Worm (Caenorhabditis elegans) whole organism, late embryonic: ENCODE results near the gene H04M03.11.

Experiments
- C08G9.2 ChIP-seq: sonication (generic microtip); optimal IDR thresholded peaks from 2 replicates; lab custom pipeline; 2016; ENCODE audit warnings: mild to moderate bottlenecking, missing genetic modification characterization, moderate library complexity, missing compliant biosample characterization
- F13H6.1 ChIP-seq: sonication (generic microtip); optimal IDR thresholded peaks from 2 replicates; lab custom pipeline; 2016; ENCODE audit warnings: missing genetic modification characterization, missing compliant biosample characterization
- K09A11.1 ChIP-seq: sonication (generic microtip); optimal IDR thresholded peaks from 2 replicates; lab custom pipeline; 2017; ENCODE audit warnings: antibody characterized with exemption, mild to moderate bottlenecking, missing genetic modification characterization, missing compliant biosample characterization; ENCODE audit not compliant: insufficient read depth
- T23F11.4 ChIP-seq: fragments of 200-800 bp; sonication (Bioruptor generic); optimal IDR thresholded peaks from 2 replicates; lab custom pipeline; 2018; ENCODE audit warnings: mild to moderate bottlenecking, missing genetic modification characterization, missing compliant biosample characterization
- ama-1 ChIP-seq: fragments of 150-350 bp; optimal IDR thresholded peaks from 2 replicates; lab custom pipeline; 2014
- ceh-18 ChIP-seq: sonication (generic microtip); optimal IDR thresholded peaks from 2 replicates; lab custom pipeline; 2016; ENCODE audit warnings: missing genetic modification characterization, missing compliant biosample characterization
- ceh-19 ChIP-seq: fragments of 200-800 bp; sonication (Bioruptor generic); optimal IDR thresholded peaks from 2 replicates; lab custom pipeline; 2018; ENCODE audit warnings: mild to moderate bottlenecking, missing genetic modification characterization, missing compliant biosample characterization
- ceh-2 ChIP-seq: sonication (generic microtip); optimal IDR thresholded peaks from 2 replicates; lab custom pipeline; 2016; ENCODE audit warnings: missing genotype, missing genetic modification characterization, missing compliant biosample characterization
- ceh-22 ChIP-seq: sonication (generic microtip); optimal IDR thresholded peaks from 2 replicates; lab custom pipeline; 2017; ENCODE audit warnings: missing biosample characterization, missing genetic modification characterization
- ceh-30 ChIP-seq: fragments of 150-350 bp; optimal IDR thresholded peaks from 2 replicates; lab custom pipeline; 2014; ENCODE audit warnings: missing biosample characterization, missing genetic modification characterization
- ceh-31 ChIP-seq: sonication (generic microtip); optimal IDR thresholded peaks from 2 replicates; lab custom pipeline; 2016; ENCODE audit warnings: missing genetic modification characterization, missing compliant biosample characterization
- ceh-45 ChIP-seq: fragments of 200-800 bp; sonication (Bioruptor generic); IDR thresholded peaks from 2 replicates; pipeline ENCODE4 v1.3.6; 2022; ENCODE audit warnings: missing genetic modification reagents, missing genetic modification characterization, missing compliant biosample characterization
- ceh-48 ChIP-seq: sonication (generic microtip); optimal IDR thresholded peaks from 2 replicates; lab custom pipeline; 2016; ENCODE audit warnings: missing genetic modification characterization, inconsistent platforms, missing compliant biosample characterization
- ceh-6 ChIP-seq: fragments of 200-800 bp; sonication (Bioruptor generic); optimal IDR thresholded peaks from 2 replicates; lab custom pipeline; 2018; ENCODE audit warnings: mild to moderate bottlenecking, missing genetic modification characterization, missing compliant biosample characterization
- che-1 ChIP-seq: sonication (generic microtip); optimal IDR thresholded peaks from 2 replicates; lab custom pipeline; 2016; ENCODE audit warnings: mild to moderate bottlenecking, missing genetic modification characterization, missing compliant biosample characterization
- dve-1 ChIP-seq: sonication (generic microtip); optimal IDR thresholded peaks from 2 replicates; lab custom pipeline; 2017; ENCODE audit warnings: antibody characterized with exemption, mild to moderate bottlenecking, missing genetic modification characterization, missing compliant biosample characterization
- elt-2 ChIP-seq: sonication (generic microtip); optimal IDR thresholded peaks from 2 replicates; lab custom pipeline; 2016; ENCODE audit warnings: missing genetic modification reagents, missing genetic modification characterization, missing compliant biosample characterization
- elt-4 ChIP-seq: sonication (generic microtip); optimal IDR thresholded peaks from 2 replicates; lab custom pipeline; 2016; ENCODE audit warnings: missing genetic modification characterization, missing compliant biosample characterization
- ets-4 ChIP-seq: sonication (generic microtip); optimal IDR thresholded peaks from 2 replicates; lab custom pipeline; 2016; ENCODE audit warnings: missing genetic modification characterization, missing compliant biosample characterization
- fax-1 ChIP-seq: sonication (generic microtip); optimal IDR thresholded peaks from 2 replicates; lab custom pipeline; 2016; ENCODE audit warnings: missing genotype, missing genetic modification characterization, missing compliant biosample characterization
- fkh-10 ChIP-seq: fragments of 150-350 bp; optimal IDR thresholded peaks from 2 replicates; lab custom pipeline; 2014; ENCODE audit warnings: missing biosample characterization, missing genetic modification reagents, missing genetic modification characterization
- fkh-6 ChIP-seq: sonication (generic microtip); optimal IDR thresholded peaks from 2 replicates; lab custom pipeline; 2016; ENCODE audit warnings: missing genetic modification characterization, missing compliant biosample characterization
- gmeb-2 ChIP-seq: sonication (generic microtip); optimal IDR thresholded peaks from 2 replicates; lab custom pipeline; 2016; ENCODE audit warnings: missing genetic modification characterization, inconsistent platforms, missing compliant biosample characterization
- hlh-13 ChIP-seq: fragments of 200-800 bp; sonication (Bioruptor generic); optimal IDR thresholded peaks from 2 replicates; lab custom pipeline; 2018; ENCODE audit warnings: mild to moderate bottlenecking, missing genetic modification characterization, missing compliant biosample characterization
- hlh-15 ChIP-seq: sonication (generic microtip); optimal IDR thresholded peaks from 2 replicates; lab custom pipeline; 2016; ENCODE audit warnings: missing genetic modification characterization, missing compliant biosample characterization
- hlh-8 ChIP-seq: sonication (generic microtip); optimal IDR thresholded peaks from 2 replicates; lab custom pipeline; 2016; ENCODE audit warnings: missing genotype, missing genetic modification characterization, missing compliant biosample characterization
- lim-6 ChIP-seq: sonication (generic microtip); optimal IDR thresholded peaks from 2 replicates; lab custom pipeline; 2016; ENCODE audit warnings: missing genetic modification characterization, missing compliant biosample characterization
- lin-11 ChIP-seq: fragments of 200-800 bp; sonication (Bioruptor generic); optimal IDR thresholded peaks from 2 replicates; lab custom pipeline; 2018; ENCODE audit warnings: mild to moderate bottlenecking, missing genetic modification characterization, missing compliant biosample characterization
- nhr-11 ChIP-seq: fragments of 150-350 bp; optimal IDR thresholded peaks from 2 replicates; lab custom pipeline; 2014; ENCODE audit warnings: missing biosample characterization, missing genetic modification characterization
- nhr-232 ChIP-seq: sonication (generic microtip); optimal IDR thresholded peaks from 2 replicates; lab custom pipeline; 2016; ENCODE audit warnings: missing genetic modification characterization, missing compliant biosample characterization
- npax-4 ChIP-seq: sonication (generic microtip); optimal IDR thresholded peaks from 2 replicates; lab custom pipeline; 2016; ENCODE audit warnings: missing genetic modification characterization, missing compliant biosample characterization
- pag-3 ChIP-seq: sonication (generic microtip); optimal IDR thresholded peaks from 2 replicates; lab custom pipeline; 2016; ENCODE audit warnings: missing compliant biosample characterization, missing genetic modification characterization, borderline replicate concordance
- pat-9 ChIP-seq: fragments of 200-800 bp; sonication (Bioruptor generic); optimal IDR thresholded peaks from 2 replicates; lab custom pipeline; 2018; ENCODE audit warnings: mild to moderate bottlenecking, missing genetic modification characterization, moderate library complexity, missing compliant biosample characterization
- pha-2 ChIP-seq: sonication (generic microtip); optimal IDR thresholded peaks from 2 replicates; lab custom pipeline; 2017; ENCODE audit warnings: mild to moderate bottlenecking, missing genetic modification characterization, missing compliant biosample characterization
- pha-4 ChIP-seq: fragments of 150-350 bp; optimal IDR thresholded peaks from 2 replicates; lab custom pipeline; 2018; ENCODE audit warnings: missing biosample characterization, missing genetic modification reagents, missing genetic modification characterization
- pros-1 ChIP-seq: fragments of 150-350 bp; optimal IDR thresholded peaks from 2 replicates; lab custom pipeline; 2014; ENCODE audit warnings: missing biosample characterization, missing genetic modification reagents, missing genetic modification characterization
- sdc-2 ChIP-seq: sonication (generic microtip); optimal IDR thresholded peaks from 2 replicates; lab custom pipeline; 2016; ENCODE audit warnings: missing genotype, missing genetic modification characterization, missing compliant biosample characterization
- sox-2 ChIP-seq: fragments of 200-800 bp; sonication (Bioruptor generic); IDR thresholded peaks from 2 replicates; pipeline ENCODE4 v1.3.6; 2022; ENCODE audit warnings: missing genetic modification reagents, missing genetic modification characterization, missing compliant biosample characterization
- syd-9 ChIP-seq: sonication (generic microtip); optimal IDR thresholded peaks from 2 replicates; lab custom pipeline; 2016; ENCODE audit warnings: mild to moderate bottlenecking, missing genetic modification characterization, moderate library complexity, missing compliant biosample characterization
- tbx-2 ChIP-seq: sonication (generic microtip); optimal IDR thresholded peaks from 2 replicates; lab custom pipeline; 2016; ENCODE audit warnings: missing genetic modification characterization, missing compliant biosample characterization
- tbx-7 ChIP-seq: sonication (generic microtip); optimal IDR thresholded peaks from 2 replicates; lab custom pipeline; 2016; ENCODE audit warnings: missing genotype, missing genetic modification characterization, missing compliant biosample characterization
- unc-3 ChIP-seq, 2 experiments: fragments of 200-800 bp in 1 of 2; sonication (Bioruptor generic) in 1 of 2; sonication (generic microtip) in 1 of 2; conservative IDR thresholded peaks in 1 of 2; optimal IDR thresholded peaks in 1 of 2; 2 replicates each; pipeline versions ENCODE4 v1.3.6 to Lab custom; 2016 to 2022; ENCODE audit warnings: missing compliant biosample characterization in 2 of 2, missing genetic modification characterization in 2 of 2, missing genetic modification reagents in 1 of 2
- unc-42 ChIP-seq: sonication (generic microtip); optimal IDR thresholded peaks from 2 replicates; lab custom pipeline; 2016; ENCODE audit warnings: missing genotype, missing genetic modification characterization, missing compliant biosample characterization
- unc-55 ChIP-seq: sonication (generic microtip); optimal IDR thresholded peaks from 2 replicates; lab custom pipeline; 2017; ENCODE audit warnings: missing biosample characterization, missing genetic modification reagents, missing genetic modification characterization
- unc-86 ChIP-seq: sonication (generic microtip); optimal IDR thresholded peaks from 2 replicates; lab custom pipeline; 2016; ENCODE audit warnings: missing genetic modification characterization, missing compliant biosample characterization
- zip-5 ChIP-seq: sonication (generic microtip); optimal IDR thresholded peaks from 2 replicates; lab custom pipeline; 2016; ENCODE audit warnings: missing genetic modification characterization, missing compliant biosample characterization

Gene H04M03.11

ce11 chrIV:5870072-5870471, 14.3 kb downstream of the H04M03.11 start, which contains the start of gene srv-17:
Gene srv-17 (minus strand): TSS chrIV:5870172.
- TF ChIP-seq ceh-48 (no peak), syd-9 (tag; lab: Kevin White, UChicago) (no peak), pros-1 (tag; lab: Kevin White, UChicago) (no peak), ceh-19 (no peak), unc-55 (GFP tag; lab: Kevin White, UChicago) (no peak), tbx-2 (tag; lab: Kevin White, UChicago) (no peak), dve-1 (tag; lab: Kevin White, UChicago) (no peak), pag-3 (tag; lab: Kevin White, UChicago) (no peak), hlh-15 (no peak), ceh-18 (no peak)

ce11 chrIV:5869354-5869753, 15.0 kb downstream of the H04M03.11 start:
- TF ChIP-seq ceh-22, result no peak
- no peak for TF ChIP-seq ceh-18
- TF ChIP-seq hlh-13 (GFP tag; lab: Kevin White, UChicago), result no peak
- no peak for TF ChIP-seq C08G9.2 (tag; lab: Kevin White, UChicago)
- TF ChIP-seq npax-4 (tag; lab: Kevin White, UChicago), result no peak
- no peak for TF ChIP-seq hlh-8 (tag; lab: Kevin White, UChicago)
- no peak for TF ChIP-seq lin-11 (tag; lab: Kevin White, UChicago)
- TF ChIP-seq K09A11.1 (tag; lab: Kevin White, UChicago), result no peak
- no peak for TF ChIP-seq F13H6.1 (tag; lab: Kevin White, UChicago)
- TF ChIP-seq sdc-2, result no peak
- TF ChIP-seq sox-2, result no peak
- TF ChIP-seq pat-9 (tag; lab: Kevin White, UChicago), result no peak
- TF ChIP-seq gmeb-2, result no peak
- TF ChIP-seq ceh-6 (GFP tag; lab: Kevin White, UChicago), result no peak
- TF ChIP-seq ceh-31, result no peak
- no peak for TF ChIP-seq elt-2 (tag; lab: Kevin White, UChicago)
- TF ChIP-seq tbx-7, result no peak
- TF ChIP-seq T23F11.4 (GFP tag; lab: Kevin White, UChicago), result no peak
- TF ChIP-seq unc-3 (GFP tag; conservative IDR thresholded peaks at IDR 0.05; lab: Robert Waterston, UW), result no peak
- no peak for TF ChIP-seq unc-3 (tag; optimal IDR thresholded peaks at IDR 0.05; lab: Kevin White, UChicago)
- no peak for TF ChIP-seq ets-4
- TF ChIP-seq, all 69 proteins: peak for 0

- no peak for TF ChIP-seq lim-6 (tag; lab: Kevin White, UChicago)
- no peak for TF ChIP-seq fkh-10 (GFP tag; lab: Kevin White, UChicago)
- no peak for TF ChIP-seq unc-86 (tag; lab: Kevin White, UChicago)
- TF ChIP-seq npax-4 (tag; lab: Kevin White, UChicago), result no peak
- TF ChIP-seq fax-1 (tag; lab: Kevin White, UChicago), result no peak
- no peak for TF ChIP-seq nhr-232
- TF ChIP-seq zip-5 (tag; lab: Kevin White, UChicago), result no peak
- no peak for TF ChIP-seq unc-42
Measured at ce11 chrIV:5867189-5867588, 17.2 kb downstream of the H04M03.11 start, which contains the start of gene C06E7.88. Gene C06E7.88 (minus strand): TSS chrIV:5867289.

ce11 chrIV:5865818-5866217, 18.6 kb downstream of the H04M03.11 start, which contains the start of gene spe-27:
Gene spe-27 (minus strand): TSS chrIV:5865918.
- no peak for TF ChIP-seq pha-4 (tag; lab: Kevin White, UChicago)
- no peak for TF ChIP-seq ceh-30 (tag; lab: Kevin White, UChicago)
- no peak for TF ChIP-seq C08G9.2 (tag; lab: Kevin White, UChicago)
- TF ChIP-seq nhr-11, result no peak
- TF ChIP-seq ceh-31, result no peak
- TF ChIP-seq ceh-2, result no peak
- TF ChIP-seq ama-1 (lab: Kevin White, UChicago), result no peak
- TF ChIP-seq tbx-2 (tag; lab: Kevin White, UChicago), result no peak
- TF ChIP-seq fkh-6 (tag; lab: Kevin White, UChicago), result no peak
- no peak for TF ChIP-seq ceh-45 (GFP tag; lab: Robert Waterston, UW)
- no peak for TF ChIP-seq pha-2 (tag; lab: Kevin White, UChicago)
- TF ChIP-seq che-1 (tag; lab: Kevin White, UChicago), result no peak
- TF ChIP-seq T23F11.4 (GFP tag; lab: Kevin White, UChicago), result no peak
- TF ChIP-seq ceh-18, result no peak
- no peak for TF ChIP-seq elt-4 (tag; lab: Kevin White, UChicago)
- TF ChIP-seq K09A11.1 (tag; lab: Kevin White, UChicago), result no peak
- no peak for TF ChIP-seq lin-11 (tag; lab: Kevin White, UChicago)
- no peak for TF ChIP-seq lim-6 (tag; lab: Kevin White, UChicago)
- no peak for TF ChIP-seq zip-5 (tag; lab: Kevin White, UChicago)
